Worm (Caenorhabditis elegans): ENCODE data around the gene rmd-3.

Gene rmd-3

DNA sequence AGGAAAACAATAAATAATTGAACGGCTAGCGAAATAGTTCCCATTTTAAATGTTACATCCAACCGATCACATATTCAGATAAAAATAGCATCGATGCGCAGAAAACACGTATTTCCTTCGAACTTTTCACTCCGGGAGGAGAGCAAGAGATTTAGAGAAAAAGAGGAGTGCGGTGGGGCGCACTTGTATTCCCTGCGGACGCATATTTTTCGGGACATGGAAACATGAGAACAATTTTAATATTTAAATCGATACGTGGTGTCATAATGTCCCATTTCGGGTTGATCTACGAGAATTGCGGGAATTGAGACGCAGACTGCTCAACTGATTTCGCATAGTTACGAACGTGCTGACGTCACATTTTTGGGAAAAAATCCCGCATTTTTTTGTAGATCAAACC lies 46.0 kb downstream of the rmd-3 start, which contains the start of gene C47G2.4:
Gene C47G2.4 (minus strand): TSS at position 174 of the 400 bp plus-strand sequence.
- TF ChIP-seq nfya-1 (tag; optimal IDR thresholded peaks at IDR 0.05) (peak; percentile 36), fkh-6 (tag; optimal IDR thresholded peaks at IDR 0.05) (no peak), ceh-34 (tag; optimal IDR thresholded peaks at IDR 0.05) (peak; percentile 70), pros-1 (tag; optimal IDR thresholded peaks at IDR 0.05) (peak; percentile 35), ceh-18 (tag; optimal IDR thresholded peaks at IDR 0.05) (peak; percentile 13), rnt-1 (tag; optimal IDR thresholded peaks at IDR 0.05) (peak; percentile 53), ceh-31 (tag; optimal IDR thresholded peaks at IDR 0.05) (peak; percentile 55), C08G9.2 (tag; optimal IDR thresholded peaks at IDR 0.05) (peak; percentile 27), ets-4 (tag; optimal IDR thresholded peaks at IDR 0.05) (peak; percentile 40), elt-2 (tag; optimal IDR thresholded peaks at IDR 0.05) (peak; percentile 27), ceh-45 (GFP tag; IDR thresholded peaks at IDR 0.05) (no peak), unc-42 (tag; optimal IDR thresholded peaks at IDR 0.05) (no peak), ref-2 (tag; optimal IDR thresholded peaks at IDR 0.05) (peak; percentile 22)

DNA sequence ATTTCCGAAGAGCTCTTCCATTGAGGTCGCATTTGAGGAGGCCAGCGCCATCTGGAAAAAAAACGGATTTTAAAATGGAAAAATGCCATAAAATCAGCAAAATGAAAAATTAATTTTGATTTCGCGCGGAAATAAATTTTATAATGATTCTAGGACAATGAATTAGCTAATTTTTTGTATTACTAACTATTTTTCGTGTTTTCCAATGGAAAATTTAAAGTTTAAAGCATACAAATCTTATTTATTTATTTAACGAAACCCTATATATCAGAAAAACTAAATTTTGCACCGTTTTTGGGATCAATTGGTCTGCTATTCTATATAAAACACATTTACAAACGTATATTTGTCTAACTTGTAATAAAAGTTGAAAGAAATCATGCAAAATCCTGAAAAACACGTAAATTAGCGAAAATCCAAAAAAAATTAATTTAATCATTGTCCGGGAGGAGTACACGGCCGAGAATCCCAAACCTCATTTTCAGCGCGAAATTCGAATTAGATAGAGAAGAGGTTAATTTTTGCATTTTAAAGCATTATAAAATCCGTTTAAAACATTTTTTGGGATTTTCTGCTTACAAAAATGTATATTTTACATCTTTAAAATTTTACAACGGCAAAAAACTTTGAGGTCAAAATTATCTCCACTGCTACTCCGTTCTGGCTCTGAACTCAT lies 49.2 kb downstream of the rmd-3 start, which contains the start of gene C47G2.3:
Gene C47G2.3 (minus strand): TSS at position 51 of the 676 bp plus-strand sequence.
- TF ChIP-seq ref-2 (tag; optimal IDR thresholded peaks at IDR 0.05) (no peak), elt-2 (tag; optimal IDR thresholded peaks at IDR 0.05) (peak; percentile 9), C08G9.2 (tag; optimal IDR thresholded peaks at IDR 0.05) (peak; percentile 26), ceh-31 (tag; optimal IDR thresholded peaks at IDR 0.05) (peak; percentile 7)

Measured in whole organism, late embryonic.